Worm (Caenorhabditis elegans) whole organism, L4 larva: ENCODE data around the gene Y57G11C.43.

Experiments used
- ZK337.2 ChIP-seq: fragments of 200-800 bp; sonication (Bioruptor generic); IDR thresholded peaks from 2 replicates; pipeline ENCODE4 v1.3.6; 2022; ENCODE audit warnings: missing genetic modification reagents, missing genetic modification characterization, missing compliant biosample characterization
- aha-1 ChIP-seq: fragments of 150-350 bp; peaks from one replicate; lab custom pipeline; 2014; ENCODE audit warnings: missing biosample characterization, missing genetic modification characterization
- ceh-20 ChIP-seq: fragments of 200-800 bp; sonication (Bioruptor generic); IDR thresholded peaks from 2 replicates; pipeline ENCODE4 v1.3.6; 2022; ENCODE audit warnings: missing genetic modification reagents, missing genetic modification characterization, missing compliant biosample characterization
- nhr-77 ChIP-seq: fragments of 150-350 bp; optimal IDR thresholded peaks from 2 replicates; lab custom pipeline; 2014; ENCODE audit warnings: missing biosample characterization, missing genetic modification characterization

DNA sequence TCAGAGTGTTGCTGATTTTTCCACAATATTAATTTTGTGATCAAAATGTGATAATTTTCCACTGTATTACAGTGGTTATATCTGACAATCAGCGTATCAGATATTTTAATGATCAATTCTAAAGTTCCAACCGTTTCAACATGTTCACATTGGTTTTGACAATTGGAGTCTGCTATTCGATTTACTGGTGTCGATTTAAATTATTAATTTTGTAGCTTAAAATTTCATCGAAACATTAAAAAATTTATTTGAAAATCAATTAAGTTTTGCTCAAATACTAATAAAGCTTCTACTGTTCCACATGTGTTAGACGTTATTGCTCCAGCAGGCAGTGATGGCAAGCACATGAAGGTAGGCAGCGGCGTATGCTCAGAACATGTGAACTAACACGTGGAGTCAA, 11.5 kb upstream of the Y57G11C.43 start:
- no peak for TF ChIP-seq ceh-20 (GFP tag; lab: Robert Waterston, UW)
- no peak for TF ChIP-seq ZK337.2
- no peak for TF ChIP-seq nhr-77 (tag; lab: Kevin White, UChicago)
- no peak for TF ChIP-seq aha-1 (tag; lab: Kevin White, UChicago)
